Fruit fly (Drosophila melanogaster): ENCODE measurements around the gene CG9664.

The CG9664 gene

dm6 chr2L:3307189-3307588 lies 12.7 kb upstream of the CG9664 start:
- no peak for TF ChIP-seq dsx (GFP tag; optimal IDR thresholded peaks at IDR 0.05; ENCODE audit: poor library complexity, severe bottlenecking)
- peak; percentile 51 for TF ChIP-seq vri (GFP tag; optimal IDR thresholded peaks at IDR 0.05)
- no peak for TF ChIP-seq Sox15 (GFP tag; optimal IDR thresholded peaks at IDR 0.05)
- no peak for TF ChIP-seq Eip78C (GFP tag)

dm6 chr2L:3304831-3305828 lies 10.6 kb upstream of the CG9664 start:
- TF ChIP-seq vri (GFP tag; optimal IDR thresholded peaks at IDR 0.05): peak; percentile 24
- TF ChIP-seq cyc (GFP tag; optimal IDR thresholded peaks at IDR 0.05): no peak
- peak; percentile 61 for TF ChIP-seq svp (GFP tag)

- TF ChIP-seq vri (GFP tag; optimal IDR thresholded peaks at IDR 0.05): peak; percentile 53
- TF ChIP-seq CG6792 (GFP tag; optimal IDR thresholded peaks at IDR 0.05): no peak
- no peak for TF ChIP-seq fd59A (GFP tag; optimal IDR thresholded peaks at IDR 0.05)
- TF ChIP-seq Eip93F (GFP tag; optimal IDR thresholded peaks at IDR 0.05): peak; percentile 1
Observed at dm6 chr2L:3303893-3304292, 9.4 kb upstream of the CG9664 start, which contains the start of gene CG3277. TSS of gene CG3277 (plus strand) at chr2L:3304100.

- peak; percentile 42 for TF ChIP-seq CG11902 (GFP tag; optimal IDR thresholded peaks at IDR 0.05)
- TF ChIP-seq CG15336 (GFP tag; IDR thresholded peaks at IDR 0.05): peak; percentile 70
- peak; percentile 80 for TF ChIP-seq Sox102F (GFP tag; optimal IDR thresholded peaks at IDR 0.05)
- TF ChIP-seq CG32006 (GFP tag; optimal IDR thresholded peaks at IDR 0.05): peak; percentile 52
- TF ChIP-seq Blimp-1 (GFP tag; optimal IDR thresholded peaks at IDR 0.05): peak; percentile 33
- TF ChIP-seq OdsH (GFP tag; optimal IDR thresholded peaks at IDR 0.05): peak; percentile 57
- TF ChIP-seq CG8319 (GFP tag; optimal IDR thresholded peaks at IDR 0.05): peak; percentile 59
- peak; percentile 90 for TF ChIP-seq CG6808 (GFP tag; optimal IDR thresholded peaks at IDR 0.05)
- TF ChIP-seq CG6792 (GFP tag; optimal IDR thresholded peaks at IDR 0.05): peak; percentile 80
- peak; percentile 54 for TF ChIP-seq CG16779 (tag; optimal IDR thresholded peaks at IDR 0.05)
- TF ChIP-seq CG7368 (GFP tag; optimal IDR thresholded peaks at IDR 0.05): peak; percentile 76
- peak; percentile 86 for TF ChIP-seq Sox14 (GFP tag; optimal IDR thresholded peaks at IDR 0.05)
- peak; percentile 73 for TF ChIP-seq achi (GFP tag; optimal IDR thresholded peaks at IDR 0.05)
- TF ChIP-seq esn (GFP tag; optimal IDR thresholded peaks at IDR 0.05): peak; percentile 72
- peak; percentile 88 for TF ChIP-seq CG9139 (GFP tag; optimal IDR thresholded peaks at IDR 0.05)
- TF ChIP-seq CG11762 (GFP tag; optimal IDR thresholded peaks at IDR 0.05; ENCODE audit: insufficient read depth): peak; percentile 67
- TF ChIP-seq net (GFP tag; optimal IDR thresholded peaks at IDR 0.05): peak; percentile 83
- TF ChIP-seq Hr39 (GFP tag; optimal IDR thresholded peaks at IDR 0.05): peak; percentile 59
- peak; percentile 65 for TF ChIP-seq CG10631 (GFP tag; optimal IDR thresholded peaks at IDR 0.05)
- peak; percentile 29 for TF ChIP-seq Hr4 (GFP tag; optimal IDR thresholded peaks at IDR 0.05)
- peak; percentile 82 for TF ChIP-seq CG3919 (GFP tag; optimal IDR thresholded peaks at IDR 0.05)
- TF ChIP-seq Eip78C (GFP tag): peak; percentile 91
- TF ChIP-seq Smox (GFP tag; optimal IDR thresholded peaks at IDR 0.05): peak; percentile 62
- TF ChIP-seq Sox15 (GFP tag; optimal IDR thresholded peaks at IDR 0.05): peak; percentile 54
- TF ChIP-seq CG10669 (GFP tag; optimal IDR thresholded peaks at IDR 0.05): peak; percentile 72
- peak; percentile 50 to 54 for TF ChIP-seq salr (GFP tag; optimal IDR thresholded peaks at IDR 0.05)
- peak; percentile 85 for TF ChIP-seq CG8119 (GFP tag; IDR thresholded peaks at IDR 0.05)
- TF ChIP-seq eg (GFP tag; IDR thresholded peaks at IDR 0.05): peak; percentile 80; the same call in 2 of the 3 replicates
- TF ChIP-seq Ets21C (GFP tag; optimal IDR thresholded peaks at IDR 0.05): peak; percentile 54
- TF ChIP-seq pdm3 (GFP tag; optimal IDR thresholded peaks at IDR 0.05): peak; percentile 68
- peak; percentile 61 for TF ChIP-seq fd59A (GFP tag; optimal IDR thresholded peaks at IDR 0.05)
- peak; percentile 74 for TF ChIP-seq topi (GFP tag; optimal IDR thresholded peaks at IDR 0.05)
- peak; percentile 88 to 92 for TF ChIP-seq ss (GFP tag; optimal IDR thresholded peaks at IDR 0.05)
- TF ChIP-seq lz (GFP tag; optimal IDR thresholded peaks at IDR 0.05): peak; percentile 73
- TF ChIP-seq fd85E (GFP tag; optimal IDR thresholded peaks at IDR 0.05): peak; percentile 29
- peak; percentile 65 for TF ChIP-seq cyc (GFP tag; optimal IDR thresholded peaks at IDR 0.05)
Observed at dm6 chr2L:3302958-3303842, 8.7 kb upstream of the CG9664 start, which contains the start of gene CG9663. TSS of gene CG9663 (minus strand) at chr2L:3303130.

Measured in whole organism, prepupa.